Worm (Caenorhabditis elegans): ENCODE results near the gene F26A1.4.

DNA sequence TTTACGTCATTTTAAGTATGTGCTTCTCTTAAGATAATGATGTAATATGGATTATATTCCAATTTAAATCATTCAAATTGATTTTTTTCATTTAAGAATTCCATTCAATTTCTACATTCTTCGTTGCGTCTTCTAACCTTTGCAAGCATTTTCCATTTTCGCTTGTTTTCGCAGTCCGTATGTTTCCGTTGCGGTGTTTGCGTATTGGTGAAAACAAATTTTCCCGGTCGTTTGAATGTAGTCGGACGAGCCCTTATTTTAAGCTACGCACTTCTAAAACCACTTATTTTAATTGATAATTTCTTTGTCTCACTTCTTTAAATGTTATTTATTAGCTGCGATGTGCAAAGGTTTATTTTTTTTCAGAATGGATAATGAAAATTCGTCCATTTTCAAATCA, 31.6 kb upstream of the F26A1.4 start, which contains the start of gene mel-28:
- TF ChIP-seq sem-2 (GFP tag; optimal IDR thresholded peaks at IDR 0.05) (no peak), ces-1 (GFP tag; optimal IDR thresholded peaks at IDR 0.05) (no peak), ham-2 (GFP tag; optimal IDR thresholded peaks at IDR 0.05) (no peak), ceh-39 (tag; optimal IDR thresholded peaks at IDR 0.05) (no peak), mep-1 (tag; optimal IDR thresholded peaks at IDR 0.05) (no peak), unc-62 (GFP tag; optimal IDR thresholded peaks at IDR 0.05) (no peak), nhr-2 (tag; optimal IDR thresholded peaks at IDR 0.05) (no peak), lsy-2 (tag; optimal IDR thresholded peaks at IDR 0.05) (no peak)
